Fruit fly (Drosophila melanogaster) S2 (cell line): ENCODE data around the gene CG14095.

Source experiments
- CG8478 ChIP-seq: fragments of >200 bp; optimal IDR thresholded peaks from 2 replicates; lab custom pipeline; 2018
- CTCF ChIP-seq, 2 experiments: fragments of >200 bp; optimal IDR thresholded peaks; 2 replicates each; lab custom pipeline; 2018

DNA sequence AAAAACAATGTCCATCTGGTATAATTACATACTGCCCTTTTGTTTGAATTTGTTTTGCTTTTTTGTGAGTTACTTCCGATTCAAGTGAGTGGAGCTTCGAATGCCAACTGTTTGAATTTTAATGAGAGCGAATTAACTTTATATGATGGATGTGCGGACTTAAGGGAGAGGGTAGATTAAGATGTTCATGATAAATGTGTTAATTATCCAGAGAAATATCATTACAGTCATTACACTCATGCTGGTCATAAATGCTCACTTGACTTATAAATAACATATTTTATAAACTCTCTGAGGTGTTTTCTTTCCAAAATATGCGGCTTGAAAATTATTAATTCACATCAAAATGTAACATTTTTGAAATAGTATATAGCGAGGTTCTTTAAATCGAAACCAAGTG lies 33.1 kb upstream of the CG14095 start, which contains the start of gene CG9449:
- no peak for TF ChIP-seq CG8478
- no peak for TF ChIP-seq CTCF (optimal IDR thresholded peaks at IDR 0.05; lab: Kevin White, UChicago)
